Worm (Caenorhabditis elegans): ENCODE data around the gene F14D2.15.

- TF ChIP-seq him-1 (tag; optimal IDR thresholded peaks at IDR 0.05): no peak
- TF ChIP-seq W03F9.2 (tag; optimal IDR thresholded peaks at IDR 0.05): no peak
These were observed 23.5 kb upstream of the F14D2.15 start, which contains the start of gene Y49F6C.6 for ce11 chrII:3367100-3367499.
